Worm (Caenorhabditis elegans) whole organism, L1 larva: ENCODE results near the gene D2062.4.

Source experiments
- Y116A8C.19 ChIP-seq: sonication (generic microtip); optimal IDR thresholded peaks from 2 replicates; lab custom pipeline; 2016; ENCODE audit warnings: missing compliant biosample characterization, missing genetic modification characterization, borderline replicate concordance
- ceh-82 ChIP-seq, 3 experiments: fragments of 150-350 bp in 1 of 3; sonication (generic microtip) in 2 of 3; optimal IDR thresholded peaks; 2 replicates each; lab custom pipeline; 2014 to 2017; ENCODE audit warnings: missing biosample characterization in 3 of 3, missing genetic modification characterization in 3 of 3
- dsc-1 ChIP-seq: sonication (generic microtip); optimal IDR thresholded peaks from 2 replicates; lab custom pipeline; 2016; ENCODE audit warnings: mild to moderate bottlenecking, missing genetic modification characterization, missing compliant biosample characterization
- elt-2 ChIP-seq: sonication (generic microtip); optimal IDR thresholded peaks from 2 replicates; lab custom pipeline; 2016; ENCODE audit warnings: missing genetic modification characterization, mild to moderate bottlenecking, inconsistent platforms, missing compliant biosample characterization, missing genetic modification reagents
- ets-5 ChIP-seq: fragments of 200-800 bp; sonication (Bioruptor generic); IDR thresholded peaks from 2 replicates; pipeline ENCODE4 v1.3.6; 2022; ENCODE audit warnings: missing genetic modification characterization, missing compliant biosample characterization
- fos-1 ChIP-seq: fragments of 150-350 bp; optimal IDR thresholded peaks from 2 replicates; lab custom pipeline; 2014; ENCODE audit warnings: missing biosample characterization, missing genetic modification characterization
- jun-1 ChIP-seq: fragments of 150-350 bp; optimal IDR thresholded peaks from 2 replicates; lab custom pipeline; 2014; ENCODE audit warnings: missing biosample characterization, missing genetic modification reagents, missing genetic modification characterization
- lin-15B ChIP-seq: fragments of 150-350 bp; sonication (generic microtip); optimal IDR thresholded peaks from 3 replicates; lab custom pipeline; 2014; ENCODE audit warnings: missing biosample characterization, missing genetic modification characterization
- nhr-90 ChIP-seq: sonication (generic microtip); optimal IDR thresholded peaks from 2 replicates; lab custom pipeline; 2016; ENCODE audit warnings: mild to moderate bottlenecking, missing genetic modification characterization, missing compliant biosample characterization; ENCODE audit not compliant: poor library complexity
- pqm-1 ChIP-seq: sonication (generic microtip); optimal IDR thresholded peaks from 3 replicates; lab custom pipeline; 2017; ENCODE audit warnings: missing biosample characterization, missing genetic modification characterization
- sptf-1 ChIP-seq: fragments of 150-350 bp; optimal IDR thresholded peaks from 2 replicates; lab custom pipeline; 2014; ENCODE audit warnings: missing biosample characterization, missing genetic modification characterization
- ztf-4 ChIP-seq: fragments of 150-350 bp; optimal IDR thresholded peaks from 2 replicates; lab custom pipeline; 2014; ENCODE audit warnings: missing biosample characterization, missing genetic modification characterization

ce11 chrII:2638062-2638461, 14.9 kb downstream of the D2062.4 start, which contains the start of gene F22E5.9:
- TF ChIP-seq elt-2 (no peak), lin-15B (tag; lab: Kevin White, UChicago) (no peak), sptf-1 (tag; lab: Kevin White, UChicago) (no peak), dsc-1 (tag; lab: Kevin White, UChicago) (no peak), nhr-90 (tag; lab: Kevin White, UChicago) (no peak), fos-1 (tag; lab: Kevin White, UChicago) (no peak), Y116A8C.19 (tag; lab: Kevin White, UChicago) (no peak), ets-5 (GFP tag; lab: Robert Waterston, UW) (no peak), ceh-82 (tag; optimal IDR thresholded peaks at IDR 0.05; lab: Kevin White, UChicago) (no peak), ztf-4 (no peak), pqm-1 (no peak), jun-1 (no peak)
